Fruit fly (Drosophila melanogaster) whole organism, embryonic: Measurements from ENCODE around the gene CG31551.

ENCODE experiments used
- Bgb ChIP-seq: fragments of 200-800 bp; sonication (Bioruptor generic); IDR thresholded peaks from 2 replicates; pipeline ENCODE4 v1.3.6; 2022; ENCODE audit warnings: missing biosample characterization, missing genetic modification characterization; ENCODE audit not compliant: partially characterized antibody
- C15 ChIP-seq: fragments of 200-800 bp; sonication (Bioruptor generic); IDR thresholded peaks from 3 replicates; pipeline ENCODE4 v1.3.6; 2022; ENCODE audit warnings: missing biosample characterization, missing genetic modification characterization
- CG10147 ChIP-seq: fragments of 200-800 bp; sonication (Bioruptor generic); optimal IDR thresholded peaks from 2 replicates; lab custom pipeline; 2019; ENCODE audit warnings: missing biosample characterization, mild to moderate bottlenecking, missing genetic modification characterization, moderate library complexity
- CG11085 ChIP-seq: fragments of 200-800 bp; sonication (Bioruptor generic); IDR thresholded peaks from 2 replicates; pipeline ENCODE4 v1.3.6; 2022; ENCODE audit warnings: missing biosample characterization, missing genetic modification characterization
- CG12769 ChIP-seq: fragments of 200-800 bp; sonication (Bioruptor generic); optimal IDR thresholded peaks from 2 replicates; lab custom pipeline; 2019; ENCODE audit warnings: missing biosample characterization, mild to moderate bottlenecking, missing genetic modification characterization, moderate library complexity
- CG13123 ChIP-seq: fragments of 200-800 bp; sonication (Bioruptor generic); optimal IDR thresholded peaks from 2 replicates; lab custom pipeline; 2016; ENCODE audit warnings: missing biosample characterization, missing genetic modification characterization
- CG13624 ChIP-seq: fragments of 200-800 bp; sonication (Bioruptor generic); optimal IDR thresholded peaks from 2 replicates; lab custom pipeline; 2016; ENCODE audit warnings: missing biosample characterization, missing genetic modification characterization
- CG14860 ChIP-seq: fragments of 200-800 bp; sonication (Bioruptor generic); IDR thresholded peaks from 3 replicates; pipeline ENCODE4 v1.3.6; 2022; ENCODE audit warnings: missing biosample characterization, missing genetic modification characterization; ENCODE audit not compliant: partially characterized antibody
- CG15073 ChIP-seq: fragments of 200-800 bp; sonication (Bioruptor generic); optimal IDR thresholded peaks from 2 replicates; lab custom pipeline; 2016; ENCODE audit warnings: missing biosample characterization, missing genetic modification characterization
- CG15269 ChIP-seq: fragments of 200-800 bp; sonication (Bioruptor generic); optimal IDR thresholded peaks from 2 replicates; lab custom pipeline; 2018; ENCODE audit warnings: missing biosample characterization, mild to moderate bottlenecking, missing genetic modification characterization, moderate library complexity
- CG16863 ChIP-seq: fragments of 200-800 bp; sonication (Bioruptor generic); optimal IDR thresholded peaks from 3 replicates; lab custom pipeline; 2016; ENCODE audit warnings: missing biosample characterization, missing genetic modification characterization
- CG17361 ChIP-seq: fragments of 200-800 bp; sonication (Bioruptor generic); IDR thresholded peaks from 3 replicates; pipeline ENCODE4 v1.3.6; 2022; ENCODE audit warnings: missing biosample characterization, missing genetic modification characterization
- CG17385 ChIP-seq: fragments of 200-800 bp; sonication (Bioruptor generic); optimal IDR thresholded peaks from 3 replicates; lab custom pipeline; 2018; ENCODE audit warnings: missing biosample characterization, mild to moderate bottlenecking, missing genetic modification characterization
- CG17829 ChIP-seq: fragments of 200-800 bp; optimal IDR thresholded peaks from 2 replicates; lab custom pipeline; 2019; ENCODE audit warnings: missing biosample characterization, mild to moderate bottlenecking, missing genetic modification characterization, moderate library complexity
- CG2875 ChIP-seq: fragments of 200-800 bp; sonication (Bioruptor generic); optimal IDR thresholded peaks from 2 replicates; lab custom pipeline; 2017; ENCODE audit warnings: missing biosample characterization, mild to moderate bottlenecking, missing genetic modification characterization, missing genetic modification reagents
- CG32772 ChIP-seq: fragments of 200-800 bp; sonication (Bioruptor generic); IDR thresholded peaks from 2 replicates; pipeline ENCODE4 v1.3.6; 2022; ENCODE audit warnings: missing biosample characterization, missing genetic modification characterization
- CG34224 ChIP-seq: fragments of 200-800 bp; sonication (Bioruptor generic); IDR thresholded peaks from 3 replicates; pipeline ENCODE4 v1.3.6; 2022; ENCODE audit warnings: missing biosample characterization, missing genetic modification characterization; ENCODE audit not compliant: partially characterized antibody
- CG8281 ChIP-seq: fragments of 200-800 bp; sonication (Bioruptor generic); optimal IDR thresholded peaks from 2 replicates; lab custom pipeline; 2018; ENCODE audit warnings: missing biosample characterization, mild to moderate bottlenecking, missing genetic modification characterization, moderate library complexity
- CG9437 ChIP-seq: fragments of 200-800 bp; sonication (Bioruptor generic); optimal IDR thresholded peaks from 2 replicates; lab custom pipeline; 2018; ENCODE audit warnings: missing biosample characterization, mild to moderate bottlenecking, missing genetic modification characterization
- Elba2 ChIP-seq: fragments of 200-800 bp; sonication (Bioruptor generic); optimal IDR thresholded peaks from 3 replicates; lab custom pipeline; 2016; ENCODE audit warnings: missing biosample characterization, missing genetic modification characterization
- Gug ChIP-seq: fragments of 200-800 bp; sonication (Bioruptor generic); IDR thresholded peaks from 4 replicates; pipeline ENCODE4 v1.3.6; 2022; ENCODE audit warnings: missing biosample characterization, missing genetic modification characterization
- Jarid2 ChIP-seq: fragments of 200-800 bp; sonication (Bioruptor generic); optimal IDR thresholded peaks from 3 replicates; lab custom pipeline; 2017; ENCODE audit warnings: mild to moderate bottlenecking, missing biosample characterization, missing genetic modification reagents, missing genetic modification characterization
- Max ChIP-seq: fragments of 200-800 bp; sonication (Bioruptor generic); optimal IDR thresholded peaks from 2 replicates; lab custom pipeline; 2016; ENCODE audit warnings: missing biosample characterization, mild to moderate bottlenecking, missing genetic modification characterization
- Mes4 ChIP-seq: fragments of 200-800 bp; sonication (Bioruptor generic); optimal IDR thresholded peaks from 2 replicates; lab custom pipeline; 2016; ENCODE audit warnings: missing biosample characterization, missing genetic modification characterization
- NFAT ChIP-seq: fragments of 200-800 bp; sonication (Bioruptor generic); IDR thresholded peaks from 2 replicates; pipeline ENCODE4 v1.3.6; 2022; ENCODE audit warnings: missing biosample characterization, missing genetic modification characterization
- NK7.1 ChIP-seq: fragments of 200-800 bp; sonication (Bioruptor generic); optimal IDR thresholded peaks from 3 replicates; lab custom pipeline; 2016; ENCODE audit warnings: missing biosample characterization, missing genetic modification characterization
- Sin3A ChIP-seq: fragments of >200 bp; optimal IDR thresholded peaks from 2 replicates; lab custom pipeline; 2018
- dmrt11E ChIP-seq: fragments of 200-800 bp; sonication (Bioruptor generic); optimal IDR thresholded peaks from 3 replicates; lab custom pipeline; 2018; ENCODE audit warnings: missing biosample characterization, mild to moderate bottlenecking, missing genetic modification characterization, moderate library complexity
- esg ChIP-seq: fragments of 200-800 bp; sonication (Bioruptor generic); conservative IDR thresholded peaks from 2 replicates; pipeline ENCODE4 v1.3.6; 2022; ENCODE audit warnings: missing biosample characterization, missing genetic modification characterization
- ind ChIP-seq: fragments of 200-800 bp; sonication (Bioruptor generic); optimal IDR thresholded peaks from 3 replicates; lab custom pipeline; 2016; ENCODE audit warnings: missing biosample characterization, missing genetic modification characterization
- inv ChIP-seq: fragments of 200-800 bp; sonication (Bioruptor generic); IDR thresholded peaks from 2 replicates; pipeline ENCODE4 v1.3.6; 2022; ENCODE audit warnings: missing biosample characterization, missing genetic modification characterization; ENCODE audit not compliant: partially characterized antibody
- kni ChIP-seq: fragments of 200-800 bp; sonication (Bioruptor generic); optimal IDR thresholded peaks from 3 replicates; lab custom pipeline; 2017; ENCODE audit warnings: mild to moderate bottlenecking, missing biosample characterization, missing genetic modification reagents, missing genetic modification characterization
- lbe ChIP-seq: fragments of 200-800 bp; sonication (Bioruptor generic); optimal IDR thresholded peaks from 2 replicates; lab custom pipeline; 2016; ENCODE audit warnings: missing biosample characterization, mild to moderate bottlenecking, missing genetic modification characterization
- nerfin-2 ChIP-seq: fragments of 200-800 bp; sonication (Bioruptor generic); IDR thresholded peaks from 2 replicates; pipeline ENCODE4 v1.3.6; 2022; ENCODE audit warnings: missing biosample characterization, missing genetic modification characterization; ENCODE audit not compliant: partially characterized antibody
- nmo ChIP-seq: fragments of 200-800 bp; sonication (Bioruptor generic); optimal IDR thresholded peaks from 2 replicates; lab custom pipeline; 2018; ENCODE audit warnings: missing biosample characterization, mild to moderate bottlenecking, missing genetic modification characterization, moderate library complexity
- pan ChIP-seq, 4 experiments: fragments of >200 bp in 3 of 4; fragments of 200-800 bp in 1 of 4; sonication (Bioruptor generic) in 1 of 4; optimal IDR thresholded peaks in 3 of 4; IDR thresholded peaks in 1 of 4; 2 replicates each; pipeline versions ENCODE4 v1.3.6 to Lab custom; 2017 to 2022; ENCODE audit warnings: missing biosample characterization in 2 of 4, missing genetic modification characterization in 2 of 4, mixed read lengths in 1 of 4
- pb ChIP-seq: fragments of 200-800 bp; sonication (Bioruptor generic); optimal IDR thresholded peaks from 3 replicates; lab custom pipeline; 2016; ENCODE audit warnings: missing biosample characterization, missing genetic modification characterization
- prd ChIP-seq, 3 experiments: fragments of >200 bp in 2 of 3; fragments of 200-800 bp in 1 of 3; sonication (Bioruptor generic) in 1 of 3; optimal IDR thresholded peaks in 2 of 3; IDR thresholded peaks in 1 of 3; 2 replicates in 2 of 3; 3 replicates in 1 of 3; pipeline versions ENCODE4 v1.3.6 to Lab custom; 2017 to 2022; ENCODE audit warnings: missing biosample characterization in 1 of 3, missing genetic modification characterization in 1 of 3
- ro ChIP-seq: fragments of 200-800 bp; sonication (Bioruptor generic); IDR thresholded peaks from 2 replicates; pipeline ENCODE4 v1.3.6; 2022; ENCODE audit warnings: missing biosample characterization, missing genetic modification characterization
- salm ChIP-seq: fragments of 200-800 bp; sonication (Bioruptor generic); optimal IDR thresholded peaks from 2 replicates; lab custom pipeline; 2018; ENCODE audit warnings: missing biosample characterization, mild to moderate bottlenecking, missing genetic modification characterization
- sens-2 ChIP-seq: fragments of 200-800 bp; sonication (Bioruptor generic); IDR thresholded peaks from 2 replicates; pipeline ENCODE4 v1.3.6; 2022; ENCODE audit warnings: missing biosample characterization, missing genetic modification characterization
- slou ChIP-seq: fragments of 200-800 bp; sonication (Bioruptor generic); optimal IDR thresholded peaks from 3 replicates; lab custom pipeline; 2016; ENCODE audit warnings: missing biosample characterization, missing genetic modification characterization
- sqz ChIP-seq: fragments of 200-800 bp; sonication (Bioruptor generic); optimal IDR thresholded peaks from 3 replicates; lab custom pipeline; 2018; ENCODE audit warnings: missing biosample characterization, mild to moderate bottlenecking, missing genetic modification characterization
- tin ChIP-seq: fragments of 200-800 bp; sonication (Bioruptor generic); optimal IDR thresholded peaks from 3 replicates; lab custom pipeline; 2016; ENCODE audit warnings: missing biosample characterization, missing genetic modification characterization
- tio ChIP-seq: fragments of 200-800 bp; sonication (Bioruptor generic); optimal IDR thresholded peaks from 2 replicates; lab custom pipeline; 2017; ENCODE audit warnings: missing biosample characterization, missing genetic modification characterization, inconsistent platforms
- usp ChIP-seq: fragments of >200 bp; optimal IDR thresholded peaks from 2 replicates; lab custom pipeline; 2017; ENCODE audit warnings: missing biosample characterization, missing genetic modification characterization
- wor ChIP-seq: fragments of 200-800 bp; sonication (Bioruptor generic); IDR thresholded peaks from 2 replicates; pipeline ENCODE4 v1.3.6; 2022; ENCODE audit warnings: missing biosample characterization, missing genetic modification characterization

Gene CG31551

DNA sequence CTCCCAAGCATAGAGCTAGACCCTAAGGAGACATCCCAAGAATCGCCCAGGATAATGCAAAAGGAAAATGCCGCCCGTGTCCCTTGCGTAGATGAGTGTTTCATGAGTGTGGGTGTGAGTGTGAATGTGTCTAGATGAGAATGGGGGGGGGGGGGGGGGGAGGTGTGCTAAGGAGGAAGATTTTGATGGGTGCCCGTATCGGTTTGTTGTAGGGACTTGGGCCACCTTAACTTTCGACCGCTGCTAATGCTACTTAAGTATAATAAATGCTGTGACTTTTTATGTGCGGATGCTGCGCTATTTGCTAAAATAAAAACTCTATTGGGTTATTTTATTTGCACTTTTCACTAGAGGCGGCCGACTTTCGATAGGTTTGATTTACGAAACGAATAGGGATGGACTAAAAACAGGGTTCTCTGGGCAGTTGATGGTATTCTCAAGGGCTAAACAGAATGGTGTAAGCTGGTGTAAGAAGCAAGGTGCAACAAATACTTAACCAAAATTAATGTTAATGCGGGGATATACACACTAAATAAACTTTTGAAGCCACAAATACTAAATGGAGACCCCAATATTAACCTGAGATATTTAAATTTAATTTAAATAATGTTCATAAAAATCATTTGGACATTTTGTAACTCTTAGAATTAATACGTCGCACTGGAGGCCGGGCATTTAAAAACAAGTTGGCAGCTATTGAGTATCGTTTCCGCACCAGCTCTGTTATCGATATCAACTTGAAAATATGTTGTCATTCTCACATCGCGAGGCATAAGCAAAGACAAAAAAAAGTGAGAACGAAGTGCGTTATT, 41.5 kb downstream of the CG31551 start, which contains the start of the genes Xe7 and Atg17 (continued):
- TF ChIP-seq CG10147 (GFP tag; lab: Kevin White, UChicago) (peak; percentile 90), ro (GFP tag; lab: Robert Waterston, UW) (peak; percentile 74), C15 (GFP tag; lab: Robert Waterston, UW) (peak; percentile 67; the same call in 1 of the 3 replicates), tio (peak; percentile 95), Sin3A (lab: Kevin White, UChicago) (peak; percentile 96), CG32772 (GFP tag; lab: Robert Waterston, UW) (peak; percentile 91), esg (peak; percentile 93), Mes4 (GFP tag; lab: Kevin White, UChicago) (peak; percentile 61), CG9437 (GFP tag; lab: Kevin White, UChicago) (peak; percentile 86), CG13624 (GFP tag; lab: Kevin White, UChicago) (peak; percentile 71), CG34224 (GFP tag; lab: Robert Waterston, UW) (peak; percentile 35; the same call in 1 of the 3 replicates), CG8281 (tag; lab: Kevin White, UChicago) (peak; percentile 79), pan (optimal IDR thresholded peaks at IDR 0.05; lab: Kevin White, UChicago) (no peak), pan (GFP tag; optimal IDR thresholded peaks at IDR 0.05 in 1 of 2, IDR thresholded peaks at IDR 0.05 in 1 of 2) (peak in 1 of 2 experiments; percentile 91), inv (peak; percentile 49; the same call in 1 of the 2 replicates), NK7.1 (GFP tag; lab: Kevin White, UChicago) (peak; percentile 52), prd (optimal IDR thresholded peaks at IDR 0.05; lab: Kevin White, UChicago) (no peak), prd (GFP tag; IDR thresholded peaks at IDR 0.05; lab: Robert Waterston, UW) (peak; percentile 96), CG12769 (peak; percentile 85), pb (GFP tag; lab: Kevin White, UChicago) (peak; percentile 69), CG15269 (tag; lab: Kevin White, UChicago) (peak; percentile 94), usp (GFP tag; lab: Kevin White, UChicago) (no peak), ind (GFP tag; lab: Kevin White, UChicago) (peak; percentile 96), CG16863 (GFP tag; lab: Kevin White, UChicago) (peak; percentile 78), Bgb (GFP tag; lab: Robert Waterston, UW) (peak; percentile 53), Max (GFP tag; lab: Kevin White, UChicago) (peak; percentile 91), CG17361 (peak; percentile 97), NFAT (GFP tag; lab: Robert Waterston, UW) (peak; percentile 93), nmo (GFP tag; lab: Kevin White, UChicago) (peak; percentile 95), CG14860 (no peak; the same call in 2 of the 3 replicates), slou (peak; percentile 90), Jarid2 (GFP tag; lab: Kevin White, UChicago) (peak; percentile 58), sqz (GFP tag; lab: Kevin White, UChicago) (peak; percentile 87), wor (GFP tag; lab: Robert Waterston, UW) (peak; percentile 85), dmrt11E (tag; lab: Kevin White, UChicago) (peak; percentile 86), CG11085 (peak; percentile 90), sens-2 (GFP tag; lab: Robert Waterston, UW) (peak; percentile 69; the same call in 1 of the 2 replicates), Elba2 (GFP tag; lab: Kevin White, UChicago) (peak; percentile 66), nerfin-2 (peak; percentile 27; the same call in 1 of the 2 replicates), kni (GFP tag; lab: Kevin White, UChicago) (peak; percentile 10), tin (GFP tag; lab: Kevin White, UChicago) (peak; percentile 95), CG15073 (GFP tag; lab: Kevin White, UChicago) (peak; percentile 51), CG13123 (peak; percentile 78), lbe (GFP tag; lab: Kevin White, UChicago) (peak; percentile 72), salm (peak; percentile 45), CG17829 (tag; lab: Kevin White, UChicago) (peak; percentile 89), CG2875 (peak; percentile 46), Gug (GFP tag; lab: Robert Waterston, UW) (peak; percentile 97), CG17385 (peak; percentile 72)
